Worm (Caenorhabditis elegans): ENCODE measurements around the gene K08D9.4.

The K08D9.4 gene

ce11 chrV:3236610-3237009, 36.4 kb upstream of the K08D9.4 start, which contains the start of the genes K08D9.9 and str-16:
TSS of gene K08D9.9 (minus strand) at chrV:3236710.
TSS of gene str-16 (plus strand) at chrV:3236875.
- TF ChIP-seq Y55F3AM.14 (GFP tag; optimal IDR thresholded peaks at IDR 0.05) (no peak), nhr-21 (tag; optimal IDR thresholded peaks at IDR 0.05) (no peak), mab-5 (tag; optimal IDR thresholded peaks at IDR 0.05) (no peak), ztf-1 (GFP tag; conservative IDR thresholded peaks at IDR 0.05) (no peak), lin-13 (GFP tag; optimal IDR thresholded peaks at IDR 0.05) (no peak)

DNA sequence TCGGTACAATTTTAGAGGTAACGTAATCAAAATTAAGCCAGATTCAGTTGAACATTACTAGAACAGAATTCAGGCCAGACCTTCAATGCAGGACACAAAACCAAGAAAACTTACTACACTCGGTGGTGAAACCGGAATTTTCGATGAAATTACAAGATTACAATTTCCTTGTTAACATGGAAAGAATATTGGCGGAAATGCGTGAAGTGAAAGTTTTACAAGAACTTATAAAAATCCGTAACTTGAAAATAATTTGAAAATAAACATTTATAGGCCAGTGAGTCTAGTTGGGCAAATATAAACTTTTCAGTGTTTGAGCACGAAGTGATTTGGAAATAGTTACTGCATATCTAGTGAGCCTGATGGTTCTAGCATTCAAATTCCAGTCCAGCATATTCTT, 34.7 kb upstream of the K08D9.4 start, which contains the start of gene K08D9.6:
TSS of gene K08D9.6 (minus strand) at position 101 of the 400 bp plus-strand sequence.
- TF ChIP-seq lsy-2 (tag; optimal IDR thresholded peaks at IDR 0.05): no peak
- TF ChIP-seq lin-39 (tag; optimal IDR thresholded peaks at IDR 0.05): no peak
- no peak for TF ChIP-seq nhr-12 (tag; optimal IDR thresholded peaks at IDR 0.05)
- no peak for TF ChIP-seq ZK546.5 (tag; optimal IDR thresholded peaks at IDR 0.05)
- no peak for TF ChIP-seq blmp-1 (tag; optimal IDR thresholded peaks at IDR 0.05; ENCODE audit: insufficient read depth)
- TF ChIP-seq mbf-1 (tag; optimal IDR thresholded peaks at IDR 0.05): no peak
- TF ChIP-seq skn-1 (tag; optimal IDR thresholded peaks at IDR 0.05): no peak

DNA sequence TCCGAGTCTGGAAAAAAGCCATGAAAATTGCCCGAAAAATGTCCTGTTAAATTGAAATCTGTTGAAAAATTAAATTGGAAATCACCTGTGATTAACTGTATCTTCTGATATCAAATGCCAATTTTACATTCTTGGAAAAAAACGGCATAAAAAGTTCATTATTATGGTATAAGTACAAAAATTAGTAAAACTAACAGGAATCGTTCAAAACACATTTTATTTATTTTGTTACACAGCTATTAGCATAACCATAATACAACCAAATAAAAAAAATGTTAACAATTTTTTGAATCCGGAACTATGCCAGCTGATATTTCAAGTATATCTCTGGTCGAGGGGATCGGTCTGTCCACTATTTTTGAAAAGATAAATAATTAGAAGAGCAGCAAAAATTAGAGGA, 30.4 kb upstream of the K08D9.4 start, which contains the start of gene K08D9.10:
TSS of gene K08D9.10 (plus strand) at position 301 of the 400 bp plus-strand sequence.
- TF ChIP-seq C34F6.9 (tag; optimal IDR thresholded peaks at IDR 0.05) (no peak), nhr-11 (tag; optimal IDR thresholded peaks at IDR 0.05) (no peak), nhr-21 (tag; optimal IDR thresholded peaks at IDR 0.05) (no peak), mdl-1 (tag; optimal IDR thresholded peaks at IDR 0.05) (no peak), unc-62 (GFP tag; optimal IDR thresholded peaks at IDR 0.05) (no peak), lin-11 (tag; optimal IDR thresholded peaks at IDR 0.05) (no peak), gmeb-1 (tag; optimal IDR thresholded peaks at IDR 0.05) (no peak), nhr-77 (tag; optimal IDR thresholded peaks at IDR 0.05) (no peak), F13H6.1 (tag; optimal IDR thresholded peaks at IDR 0.05) (no peak), dmd-4 (tag; optimal IDR thresholded peaks at IDR 0.05) (no peak), lin-13 (GFP tag; optimal IDR thresholded peaks at IDR 0.05) (no peak), sma-9 (GFP tag; optimal IDR thresholded peaks at IDR 0.05) (no peak), sma-9 (tag; optimal IDR thresholded peaks at IDR 0.05) (no peak), peb-1 (tag; optimal IDR thresholded peaks at IDR 0.05) (no peak)

- TF ChIP-seq Y55F3AM.14 (GFP tag; optimal IDR thresholded peaks at IDR 0.05): no peak
These were observed 29.9 kb upstream of the K08D9.4 start for ce11 chrV:3230150-3230549.

DNA sequence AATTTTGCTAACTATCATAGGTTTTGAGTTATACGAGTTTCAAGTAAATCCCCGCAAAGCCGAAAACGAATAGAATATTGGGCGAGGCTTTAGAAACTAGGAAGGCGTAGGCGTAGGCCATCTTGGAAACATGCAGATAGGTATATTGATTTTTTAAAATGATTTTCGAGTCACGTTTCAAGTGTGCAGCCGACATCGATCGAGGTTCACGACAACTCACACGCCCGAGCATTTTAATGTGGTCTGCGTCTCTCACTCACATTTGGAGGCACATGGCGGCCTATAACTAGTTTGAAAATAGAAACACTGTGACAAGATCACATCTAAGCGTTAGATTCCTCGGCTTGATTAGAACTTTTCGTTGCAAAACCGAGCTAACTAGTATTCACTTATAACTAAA, 27.1 kb upstream of the K08D9.4 start, which contains the start of gene K08D9.2:
TSS of gene K08D9.2 (plus strand) at position 301 of the 400 bp plus-strand sequence.
- TF ChIP-seq egl-27 (tag; optimal IDR thresholded peaks at IDR 0.05) (no peak), sma-3 (GFP tag; optimal IDR thresholded peaks at IDR 0.05) (no peak), lsy-2 (tag; optimal IDR thresholded peaks at IDR 0.05) (no peak), blmp-1 (tag; optimal IDR thresholded peaks at IDR 0.05; ENCODE audit: insufficient read depth) (no peak), ceh-82 (tag; optimal IDR thresholded peaks at IDR 0.05) (no peak), mdl-1 (tag; optimal IDR thresholded peaks at IDR 0.05) (no peak), unc-55 (GFP tag; optimal IDR thresholded peaks at IDR 0.05) (no peak), snpc-4 (tag; optimal IDR thresholded peaks at IDR 0.05) (no peak)

DNA sequence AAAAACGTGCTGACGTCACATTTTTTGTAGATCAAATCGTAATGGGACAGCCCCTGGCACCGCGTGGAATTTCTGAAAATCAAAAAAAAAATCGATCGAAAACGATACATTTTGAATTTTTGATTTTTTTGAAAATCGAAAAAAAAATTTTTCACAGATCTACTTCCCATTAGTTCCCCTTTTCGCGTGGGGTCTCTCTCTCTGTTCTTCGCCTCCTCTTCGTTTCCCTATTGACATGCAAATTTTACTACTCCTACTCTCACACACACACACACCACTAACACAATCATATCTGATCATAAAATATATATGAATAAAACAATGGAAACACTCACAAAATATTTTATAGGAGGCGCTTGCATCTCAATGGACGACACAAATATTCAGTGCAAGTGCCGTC, 18.4 kb upstream of the K08D9.4 start:
- TF ChIP-seq nhr-21 (tag; optimal IDR thresholded peaks at IDR 0.05): no peak
- no peak for TF ChIP-seq ceh-16 (tag; optimal IDR thresholded peaks at IDR 0.05)
- no peak for TF ChIP-seq ztf-11 (tag; optimal IDR thresholded peaks at IDR 0.05)
- no peak for TF ChIP-seq skn-1 (tag; optimal IDR thresholded peaks at IDR 0.05)
- TF ChIP-seq mab-5 (tag; optimal IDR thresholded peaks at IDR 0.05): no peak
- TF ChIP-seq elt-1 (tag; optimal IDR thresholded peaks at IDR 0.05): no peak
